Worm (Caenorhabditis elegans) whole organism, mixed stage, embryonic: ENCODE data around the gene aak-2.

Experiments used
- elt-3 ChIP-seq: fragments of 150-350 bp; optimal IDR thresholded peaks from 2 replicates; lab custom pipeline; 2014; ENCODE audit warnings: missing biosample characterization, missing genetic modification characterization
- lin-13 ChIP-seq: fragments of 150-350 bp; optimal IDR thresholded peaks from 2 replicates; lab custom pipeline; 2014; ENCODE audit warnings: missing biosample characterization, missing genetic modification characterization
- mab-5 ChIP-seq: fragments of 150-350 bp; optimal IDR thresholded peaks from 2 replicates; lab custom pipeline; 2014; ENCODE audit warnings: missing biosample characterization, missing genetic modification characterization
- nhr-28 ChIP-seq: fragments of 150-350 bp; optimal IDR thresholded peaks from 2 replicates; lab custom pipeline; 2014; ENCODE audit warnings: missing biosample characterization, missing genetic modification characterization
- nhr-76 ChIP-seq: sonication (generic microtip); optimal IDR thresholded peaks from 2 replicates; lab custom pipeline; 2017; ENCODE audit warnings: missing biosample characterization, missing genetic modification characterization
- pha-4 ChIP-seq: fragments of 150-350 bp; optimal IDR thresholded peaks from 2 replicates; lab custom pipeline; 2018; ENCODE audit warnings: missing biosample characterization, missing genetic modification reagents, missing genetic modification characterization
- snpc-4 ChIP-seq: fragments of 150-350 bp; optimal IDR thresholded peaks from 2 replicates; lab custom pipeline; 2014; ENCODE audit warnings: missing biosample characterization, missing genetic modification characterization
- sptf-1 ChIP-seq: sonication (generic microtip); optimal IDR thresholded peaks from 2 replicates; lab custom pipeline; 2017; ENCODE audit warnings: mild to moderate bottlenecking, missing genetic modification characterization, moderate library complexity, missing compliant biosample characterization
- unc-62 ChIP-seq: fragments of 150-350 bp; optimal IDR thresholded peaks from 2 replicates; lab custom pipeline; 2014; ENCODE audit warnings: missing biosample characterization, missing genetic modification reagents, missing genetic modification characterization
- ztf-11 ChIP-seq: fragments of 150-350 bp; optimal IDR thresholded peaks from 2 replicates; lab custom pipeline; 2014; ENCODE audit warnings: missing biosample characterization, missing genetic modification characterization

ce11 chrX:16844924-16845323, 49.0 kb downstream of the aak-2 start, which contains the start of gene F41G4.8:
- TF ChIP-seq ztf-11 (no peak), sptf-1 (tag; lab: Kevin White, UChicago) (no peak), elt-3 (tag; lab: Kevin White, UChicago) (no peak), pha-4 (tag; lab: Kevin White, UChicago) (no peak), nhr-28 (no peak), lin-13 (tag; lab: Kevin White, UChicago) (no peak), snpc-4 (tag; lab: Kevin White, UChicago) (no peak), mab-5 (tag; lab: Kevin White, UChicago) (no peak), nhr-76 (no peak), unc-62 (GFP tag; lab: Kevin White, UChicago) (no peak)
